Fruit fly (Drosophila melanogaster): ENCODE measurements around the gene Gr33a.
A peak's percentile ranks its signal among the peaks of the same experiment; 100 is the strongest.

The Gr33a gene

DNA sequence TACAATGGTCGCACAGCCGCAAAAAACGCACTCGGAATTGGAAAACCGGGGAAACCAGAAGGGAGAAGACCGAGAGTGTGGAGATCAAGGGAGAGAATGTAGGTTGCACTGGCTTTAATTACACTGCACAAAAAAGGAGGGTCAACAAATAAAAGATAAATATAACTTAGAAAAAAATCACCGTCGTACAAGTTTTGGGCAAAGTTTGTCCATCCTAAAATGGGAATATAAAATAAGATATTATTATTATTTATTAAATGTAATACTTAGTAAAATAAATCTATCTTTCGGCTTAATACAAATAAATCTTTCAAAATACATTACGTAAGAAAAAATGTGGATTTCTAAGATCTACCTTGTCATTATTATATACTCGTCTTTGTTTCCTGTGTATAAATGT lies 22.0 kb upstream of the Gr33a start:
- TF ChIP-seq eg (GFP tag; IDR thresholded peaks at IDR 0.05) = 0 out of 3 replicates have a peak, but pooled peaks have one; percentile 13
- TF ChIP-seq CG11294 (GFP tag; IDR thresholded peaks at IDR 0.05) = no peak
- peak; percentile 48 for TF ChIP-seq CG15336 (GFP tag; IDR thresholded peaks at IDR 0.05)
- no peak for TF ChIP-seq CG8319 (GFP tag; optimal IDR thresholded peaks at IDR 0.05)
- TF ChIP-seq fd59A (GFP tag; optimal IDR thresholded peaks at IDR 0.05) = no peak
- TF ChIP-seq Gug (GFP tag; IDR thresholded peaks at IDR 0.05) = no peak
- peak; percentile 15 for TF ChIP-seq CG32006 (GFP tag; optimal IDR thresholded peaks at IDR 0.05)
- peak; percentile 15 for TF ChIP-seq achi (GFP tag; optimal IDR thresholded peaks at IDR 0.05)
- TF ChIP-seq pdm3 (GFP tag; optimal IDR thresholded peaks at IDR 0.05) = no peak
- 0 out of 3 replicates have a peak, but pooled peaks have one; percentile 32 for TF ChIP-seq CG8119 (GFP tag; IDR thresholded peaks at IDR 0.05)
- no peak for TF ChIP-seq ss (GFP tag; optimal IDR thresholded peaks at IDR 0.05)
- no peak for TF ChIP-seq Ets96B (tag; optimal IDR thresholded peaks at IDR 0.05)
- TF ChIP-seq CG3032 (tag; optimal IDR thresholded peaks at IDR 0.05) = no peak
- peak; percentile 0 for TF ChIP-seq CG10631 (GFP tag; optimal IDR thresholded peaks at IDR 0.05)
- peak; percentile 2 for TF ChIP-seq Eip78C (GFP tag)

DNA sequence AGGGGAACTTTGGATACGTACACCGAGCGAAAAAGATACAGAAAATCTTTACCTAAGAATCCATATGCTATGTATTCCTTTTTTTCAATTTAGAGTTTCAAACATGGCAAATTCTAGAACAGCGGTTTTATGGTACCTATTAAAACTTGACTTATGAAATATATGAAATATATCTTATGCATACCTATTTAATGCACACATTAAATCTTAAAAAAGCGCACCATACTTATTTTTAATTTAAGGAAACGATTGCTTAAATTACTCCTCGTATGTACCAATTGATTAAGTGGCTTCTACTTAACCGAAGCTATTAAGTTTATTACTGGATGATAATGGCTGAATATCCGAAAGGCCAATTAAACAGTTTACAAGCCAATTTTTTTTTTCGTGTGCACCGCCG lies 17.8 kb upstream of the Gr33a start:
- TF ChIP-seq spab (GFP tag; optimal IDR thresholded peaks at IDR 0.05) (peak; percentile 16), Eip75B (GFP tag; optimal IDR thresholded peaks at IDR 0.05) (peak; percentile 23), Blimp-1 (GFP tag; optimal IDR thresholded peaks at IDR 0.05) (no peak), pdm3 (GFP tag; optimal IDR thresholded peaks at IDR 0.05) (peak; percentile 11), CG10631 (GFP tag; optimal IDR thresholded peaks at IDR 0.05) (peak; percentile 21), svp (GFP tag) (peak; percentile 49), Hr4 (GFP tag; optimal IDR thresholded peaks at IDR 0.05) (peak; percentile 34), topi (GFP tag; optimal IDR thresholded peaks at IDR 0.05) (no peak), Ets21C (GFP tag; optimal IDR thresholded peaks at IDR 0.05) (no peak), Smox (GFP tag; optimal IDR thresholded peaks at IDR 0.05) (peak; percentile 1), CG7368 (GFP tag; optimal IDR thresholded peaks at IDR 0.05) (no peak), CG8319 (GFP tag; optimal IDR thresholded peaks at IDR 0.05) (no peak), Met (GFP tag; optimal IDR thresholded peaks at IDR 0.05) (peak; percentile 26), OdsH (GFP tag; optimal IDR thresholded peaks at IDR 0.05) (peak; percentile 5), Sox14 (GFP tag; optimal IDR thresholded peaks at IDR 0.05) (peak; percentile 7), Hr38 (GFP tag; optimal IDR thresholded peaks at IDR 0.05) (no peak), CG32006 (GFP tag; optimal IDR thresholded peaks at IDR 0.05) (peak; percentile 44), lz (GFP tag; optimal IDR thresholded peaks at IDR 0.05) (no peak), achi (GFP tag; optimal IDR thresholded peaks at IDR 0.05) (peak; percentile 6), Eip78C (GFP tag) (peak; percentile 59), salr (GFP tag; optimal IDR thresholded peaks at IDR 0.05) (peak in 1 of 2 experiments; percentile 49), vri (GFP tag; optimal IDR thresholded peaks at IDR 0.05) (no peak)

DNA sequence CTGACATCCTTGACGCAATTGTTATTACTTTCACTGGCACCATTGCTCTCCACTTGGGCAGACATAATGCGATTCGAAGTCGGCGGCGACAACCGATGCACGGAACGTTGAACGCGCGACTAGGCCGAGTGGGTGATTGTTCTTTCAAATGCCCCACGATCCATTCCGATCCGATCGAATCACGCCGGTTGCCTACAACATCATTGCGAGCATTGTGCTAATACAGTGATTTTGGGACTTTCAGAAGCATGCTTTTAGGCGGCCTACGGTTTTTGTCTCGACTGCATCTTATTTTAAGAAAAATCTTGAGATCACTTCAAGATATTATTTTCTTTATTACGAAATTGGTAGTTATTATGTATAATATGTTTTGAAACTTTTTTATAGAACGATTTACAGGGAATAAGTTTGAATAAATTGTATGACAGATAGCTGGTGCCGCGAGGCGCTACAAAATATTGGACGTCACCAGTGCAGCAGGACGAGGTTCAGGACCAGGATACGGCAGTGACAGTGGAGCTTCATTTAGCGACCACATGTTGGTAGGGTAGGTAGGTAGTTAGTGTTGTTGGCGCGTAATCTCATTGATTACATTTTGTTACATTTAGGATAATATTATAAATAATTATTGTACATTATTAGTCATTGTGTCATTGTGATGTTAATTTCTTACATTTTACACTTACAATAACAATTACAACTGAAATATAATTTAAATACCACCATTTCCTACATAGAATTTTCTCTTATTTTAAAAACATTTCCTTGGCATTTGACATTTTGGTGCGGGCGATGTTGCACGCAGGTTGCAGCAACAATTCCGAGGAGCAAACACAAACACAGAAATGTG lies 4.3 kb upstream of the Gr33a start, which contains the start of gene rho-6:
Gene rho-6, minus strand, starts transcription at position 137 of the 850 bp plus-strand sequence.
- TF ChIP-seq CG4318 (GFP tag; optimal IDR thresholded peaks at IDR 0.05) (no peak), dac (GFP tag; optimal IDR thresholded peaks at IDR 0.05) (no peak), topi (GFP tag; optimal IDR thresholded peaks at IDR 0.05) (no peak), CG32006 (GFP tag; optimal IDR thresholded peaks at IDR 0.05) (peak; percentile 52), lz (GFP tag; optimal IDR thresholded peaks at IDR 0.05) (no peak), CG10631 (GFP tag; optimal IDR thresholded peaks at IDR 0.05) (peak; percentile 0), achi (GFP tag; optimal IDR thresholded peaks at IDR 0.05) (peak; percentile 37), eg (GFP tag; IDR thresholded peaks at IDR 0.05) (no peak), cyc (GFP tag; optimal IDR thresholded peaks at IDR 0.05) (no peak), CG10669 (GFP tag; optimal IDR thresholded peaks at IDR 0.05) (no peak), Sox15 (GFP tag; optimal IDR thresholded peaks at IDR 0.05) (no peak), Hr4 (GFP tag; optimal IDR thresholded peaks at IDR 0.05) (peak; percentile 35), CG1621 (tag; optimal IDR thresholded peaks at IDR 0.05) (no peak), fd85E (GFP tag; optimal IDR thresholded peaks at IDR 0.05) (no peak), Hr39 (GFP tag; optimal IDR thresholded peaks at IDR 0.05) (no peak), CG3919 (GFP tag; optimal IDR thresholded peaks at IDR 0.05) (peak; percentile 15), Smox (GFP tag; optimal IDR thresholded peaks at IDR 0.05) (no peak), Eip78C (GFP tag) (peak; percentile 63), CG8119 (GFP tag; IDR thresholded peaks at IDR 0.05) (no peak), net (GFP tag; optimal IDR thresholded peaks at IDR 0.05) (no peak), acj6 (GFP tag; optimal IDR thresholded peaks at IDR 0.05) (peak; percentile 6), Ets96B (tag; optimal IDR thresholded peaks at IDR 0.05) (no peak), esn (GFP tag; optimal IDR thresholded peaks at IDR 0.05) (no peak), Gug (GFP tag; IDR thresholded peaks at IDR 0.05) (no peak), Eip93F (GFP tag; optimal IDR thresholded peaks at IDR 0.05) (no peak), CG15336 (GFP tag; IDR thresholded peaks at IDR 0.05) (no peak), CG6854 (GFP tag; optimal IDR thresholded peaks at IDR 0.05) (no peak), Ets21C (GFP tag; optimal IDR thresholded peaks at IDR 0.05) (no peak)

Measured in whole organism, prepupa.